Worm (Caenorhabditis elegans): ENCODE results near the gene oac-50.
A peak's percentile ranks its signal among the peaks of the same experiment; 100 is the strongest.

oac-50 gene

ce11 chrV:9095613-9096317, 22.4 kb upstream of the oac-50 start, which contains the start of gene F21C10.10 (continued):
- TF ChIP-seq lin-35 (GFP tag; optimal IDR thresholded peaks at IDR 0.05) (peak; percentile 58 to 87), alr-1 (tag; optimal IDR thresholded peaks at IDR 0.05; ENCODE audit: borderline replicate concordance) (no peak), sox-4 (tag; optimal IDR thresholded peaks at IDR 0.05) (no peak), lsy-2 (tag; optimal IDR thresholded peaks at IDR 0.05) (peak; percentile 70 to 74), ceh-90 (tag; optimal IDR thresholded peaks at IDR 0.05) (no peak), jun-1 (tag; optimal IDR thresholded peaks at IDR 0.05) (peak; percentile 41), unc-30 (tag; optimal IDR thresholded peaks at IDR 0.05) (no peak), unc-130 (tag; optimal IDR thresholded peaks at IDR 0.05) (peak; percentile 9), unc-86 (tag; optimal IDR thresholded peaks at IDR 0.05) (no peak), ztf-4 (tag; optimal IDR thresholded peaks at IDR 0.05) (peak; percentile 65), aha-1 (tag; optimal IDR thresholded peaks at IDR 0.05) (no peak), nhr-20 (tag; optimal IDR thresholded peaks at IDR 0.05) (peak; percentile 97)

ce11 chrV:9094976-9095375, 21.6 kb upstream of the oac-50 start:
- TF ChIP-seq nhr-19 (GFP tag; conservative IDR thresholded peaks at IDR 0.05), result peak; percentile 80
- no peak for TF ChIP-seq lsy-2 (tag; optimal IDR thresholded peaks at IDR 0.05)
- TF ChIP-seq swsn-7 (tag; optimal IDR thresholded peaks at IDR 0.05), result no peak
- no peak for TF ChIP-seq xbp-1 (tag; optimal IDR thresholded peaks at IDR 0.05)
- TF ChIP-seq lin-35 (GFP tag; optimal IDR thresholded peaks at IDR 0.05), result peak in 1 of 2 experiments; percentile 14
- TF ChIP-seq skn-1 (tag; optimal IDR thresholded peaks at IDR 0.05), result peak; percentile 20

ce11 chrV:9094060-9094628, 20.8 kb upstream of the oac-50 start:
- TF ChIP-seq lsy-2 (tag; optimal IDR thresholded peaks at IDR 0.05) (peak; percentile 59 to 64), fkh-8 (tag; optimal IDR thresholded peaks at IDR 0.05) (peak; percentile 56), fos-1 (tag; optimal IDR thresholded peaks at IDR 0.05) (no peak), ceh-88 (GFP tag; IDR thresholded peaks at IDR 0.05) (peak; percentile 50; the same call in 1 of the 2 replicates), mep-1 (tag; optimal IDR thresholded peaks at IDR 0.05) (peak; percentile 51), grh-1 (GFP tag; IDR thresholded peaks at IDR 0.05) (peak; percentile 52), ama-1 (optimal IDR thresholded peaks at IDR 0.05) (peak; percentile 26), elt-3 (tag; optimal IDR thresholded peaks at IDR 0.05) (peak in 2 of 6 experiments; percentile 40 to 44), ztf-11 (tag; optimal IDR thresholded peaks at IDR 0.05) (peak in 1 of 2 experiments; percentile 10), swsn-7 (tag; optimal IDR thresholded peaks at IDR 0.05) (peak; percentile 62), nhr-47 (tag; optimal IDR thresholded peaks at IDR 0.05) (peak; percentile 67), rnt-1 (tag; optimal IDR thresholded peaks at IDR 0.05) (peak; percentile 68), hpl-2 (GFP tag; optimal IDR thresholded peaks at IDR 0.05) (no peak), C16A3.4 (tag; optimal IDR thresholded peaks at IDR 0.05) (peak; percentile 54), lir-3 (tag; optimal IDR thresholded peaks at IDR 0.05; ENCODE audit: poor library complexity) (peak; percentile 59), snu-23 (GFP tag; optimal IDR thresholded peaks at IDR 0.05) (peak; percentile 89), ztf-4 (tag; optimal IDR thresholded peaks at IDR 0.05) (no peak), nhr-71 (tag; optimal IDR thresholded peaks at IDR 0.05) (peak; percentile 93), zip-4 (GFP tag; optimal IDR thresholded peaks at IDR 0.05) (no peak), efl-1 (optimal IDR thresholded peaks at IDR 0.05) (peak in 1 of 2 experiments; percentile 18), efl-1 (GFP tag; optimal IDR thresholded peaks at IDR 0.05 in 1 of 2) (peak in 1 of 2 experiments; percentile 93), nhr-19 (GFP tag; conservative IDR thresholded peaks at IDR 0.05) (peak; percentile 100), nhr-20 (tag; optimal IDR thresholded peaks at IDR 0.05) (peak; percentile 96), xbp-1 (tag; optimal IDR thresholded peaks at IDR 0.05) (peak; percentile 66), tbx-2 (tag; optimal IDR thresholded peaks at IDR 0.05) (peak; percentile 77), nhr-90 (tag; optimal IDR thresholded peaks at IDR 0.05; ENCODE audit: poor library complexity) (peak; percentile 78), lin-39 (tag; optimal IDR thresholded peaks at IDR 0.05) (peak; percentile 35), unc-130 (tag; optimal IDR thresholded peaks at IDR 0.05) (peak; percentile 95), skn-1 (tag; optimal IDR thresholded peaks at IDR 0.05) (peak; percentile 56), mdl-1 (tag; optimal IDR thresholded peaks at IDR 0.05) (peak in 1 of 2 experiments; percentile 95), vab-15 (tag; optimal IDR thresholded peaks at IDR 0.05) (no peak), jun-1 (tag; optimal IDR thresholded peaks at IDR 0.05) (peak; percentile 18), nhr-12 (tag; optimal IDR thresholded peaks at IDR 0.05) (no peak), snpc-4 (tag; optimal IDR thresholded peaks at IDR 0.05) (no peak), dpl-1 (GFP tag; optimal IDR thresholded peaks at IDR 0.05) (peak in 2 of 3 experiments; percentile 17 to 31), mef-2 (tag; optimal IDR thresholded peaks at IDR 0.05) (peak; percentile 11), pag-3 (tag; optimal IDR thresholded peaks at IDR 0.05; ENCODE audit: borderline replicate concordance, insufficient read depth) (peak; percentile 47), nhr-85 (tag) (peak; percentile 95)
